Fruit fly (Drosophila melanogaster): ENCODE data around the gene Srg1.

DNA sequence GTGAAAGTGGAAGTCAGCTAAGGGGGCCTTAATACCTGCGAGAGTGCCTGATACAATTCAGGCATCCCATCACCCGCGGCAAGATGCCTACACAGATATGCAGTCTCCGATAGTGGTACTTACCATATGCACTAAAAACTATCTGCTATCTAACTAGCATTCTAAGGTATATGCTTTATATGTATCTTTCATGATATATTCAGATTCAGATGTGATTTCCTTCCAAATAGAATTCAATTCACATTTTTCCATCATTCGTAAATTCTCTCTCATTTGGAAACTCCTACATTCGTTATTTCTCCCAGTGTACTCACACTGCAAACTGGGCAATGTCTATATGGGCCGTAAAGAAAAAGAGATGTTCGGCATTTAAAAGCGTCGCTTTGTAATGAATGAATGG is 21.9 kb upstream of the Srg1 start:
- TF ChIP-seq CG8478 (optimal IDR thresholded peaks at IDR 0.05): no peak
- TF ChIP-seq CTCF (optimal IDR thresholded peaks at IDR 0.05): no peak

Measured in S2 (cell line).